Worm (Caenorhabditis elegans) whole organism, mixed stage, embryonic: ENCODE results near the gene lido-9.
A peak's percentile ranks its signal among the peaks of the same experiment; 100 is the strongest.

Source experiments
- M03D4.4 ChIP-seq: sonication (generic microtip); optimal IDR thresholded peaks from 2 replicates; lab custom pipeline; 2017; ENCODE audit warnings: mild to moderate bottlenecking, missing genetic modification characterization, missing compliant biosample characterization
- bed-3 ChIP-seq: fragments of 200-800 bp; sonication (Bioruptor generic); optimal IDR thresholded peaks from 3 replicates; lab custom pipeline; 2018; ENCODE audit warnings: mild to moderate bottlenecking, missing genetic modification characterization, moderate library complexity, missing compliant biosample characterization
- blmp-1 ChIP-seq: fragments of 150-350 bp; optimal IDR thresholded peaks from 2 replicates; lab custom pipeline; 2014; ENCODE audit warnings: missing biosample characterization, missing genetic modification characterization
- ceh-39 ChIP-seq: fragments of 150-350 bp; optimal IDR thresholded peaks from 2 replicates; lab custom pipeline; 2014; ENCODE audit warnings: missing biosample characterization, missing genetic modification characterization
- ceh-43 ChIP-seq: fragments of 200-800 bp; sonication (Bioruptor generic); optimal IDR thresholded peaks from 2 replicates; lab custom pipeline; 2018; ENCODE audit warnings: mild to moderate bottlenecking, missing genetic modification characterization, moderate library complexity, missing compliant biosample characterization
- ces-1 ChIP-seq: fragments of 150-350 bp; optimal IDR thresholded peaks from 2 replicates; lab custom pipeline; 2014; ENCODE audit warnings: missing biosample characterization, missing genetic modification reagents, missing genetic modification characterization
- cnd-1 ChIP-seq: fragments of 200-800 bp; sonication (Bioruptor generic); optimal IDR thresholded peaks from 2 replicates; lab custom pipeline; 2018; ENCODE audit warnings: mild to moderate bottlenecking, missing genetic modification characterization, missing compliant biosample characterization
- drap-1 ChIP-seq: fragments of 200-800 bp; sonication (Bioruptor generic); optimal IDR thresholded peaks from 3 replicates; lab custom pipeline; 2018; ENCODE audit warnings: mild to moderate bottlenecking, missing genetic modification characterization, missing compliant biosample characterization
- elt-1 ChIP-seq: sonication (generic microtip); optimal IDR thresholded peaks from 2 replicates; lab custom pipeline; 2017; ENCODE audit warnings: missing genetic modification characterization, mild to moderate bottlenecking, missing compliant biosample characterization, antibody characterized with exemption, moderate library complexity, borderline replicate concordance; ENCODE audit not compliant: insufficient read depth
- elt-3 ChIP-seq: fragments of 150-350 bp; optimal IDR thresholded peaks from 2 replicates; lab custom pipeline; 2014; ENCODE audit warnings: missing biosample characterization, missing genetic modification characterization
- flh-1 ChIP-seq: fragments of 200-800 bp; sonication (Bioruptor generic); optimal IDR thresholded peaks from 2 replicates; lab custom pipeline; 2018; ENCODE audit warnings: mild to moderate bottlenecking, missing genetic modification characterization, moderate library complexity, missing compliant biosample characterization
- ham-2 ChIP-seq: fragments of 200-800 bp; sonication (Bioruptor generic); optimal IDR thresholded peaks from 2 replicates; lab custom pipeline; 2018; ENCODE audit warnings: mild to moderate bottlenecking, missing genetic modification characterization, missing compliant biosample characterization
- hlh-1 ChIP-seq: fragments of 150-350 bp; optimal IDR thresholded peaks from 2 replicates; lab custom pipeline; 2014; ENCODE audit warnings: missing biosample characterization, missing genetic modification reagents, missing genetic modification characterization
- lin-32 ChIP-seq: fragments of 200-800 bp; sonication (Bioruptor generic); optimal IDR thresholded peaks from 2 replicates; lab custom pipeline; 2018; ENCODE audit warnings: mild to moderate bottlenecking, missing genetic modification characterization, missing compliant biosample characterization
- lsy-2 ChIP-seq: fragments of 150-350 bp; optimal IDR thresholded peaks from 2 replicates; lab custom pipeline; 2014; ENCODE audit warnings: missing biosample characterization, missing genetic modification characterization
- mab-5 ChIP-seq: fragments of 150-350 bp; optimal IDR thresholded peaks from 2 replicates; lab custom pipeline; 2014; ENCODE audit warnings: missing biosample characterization, missing genetic modification characterization
- mep-1 ChIP-seq: fragments of 150-350 bp; optimal IDR thresholded peaks from 2 replicates; lab custom pipeline; 2017; ENCODE audit warnings: missing biosample characterization, missing genetic modification reagents, missing genetic modification characterization, inconsistent platforms
- nhr-12 ChIP-seq: fragments of 150-350 bp; optimal IDR thresholded peaks from 2 replicates; lab custom pipeline; 2014; ENCODE audit warnings: missing biosample characterization, missing genetic modification characterization
- nhr-237 ChIP-seq: fragments of 150-350 bp; optimal IDR thresholded peaks from 2 replicates; lab custom pipeline; 2014; ENCODE audit warnings: missing biosample characterization, missing genetic modification characterization
- nhr-28 ChIP-seq: fragments of 150-350 bp; optimal IDR thresholded peaks from 2 replicates; lab custom pipeline; 2014; ENCODE audit warnings: missing biosample characterization, missing genetic modification characterization
- nhr-76 ChIP-seq: sonication (generic microtip); optimal IDR thresholded peaks from 2 replicates; lab custom pipeline; 2017; ENCODE audit warnings: missing biosample characterization, missing genetic modification characterization
- sem-2 ChIP-seq: fragments of 200-800 bp; sonication (Bioruptor generic); optimal IDR thresholded peaks from 2 replicates; lab custom pipeline; 2018; ENCODE audit warnings: mild to moderate bottlenecking, missing genetic modification characterization, missing compliant biosample characterization
- snpc-4 ChIP-seq: fragments of 150-350 bp; optimal IDR thresholded peaks from 2 replicates; lab custom pipeline; 2014; ENCODE audit warnings: missing biosample characterization, missing genetic modification characterization
- sptf-1 ChIP-seq: sonication (generic microtip); optimal IDR thresholded peaks from 2 replicates; lab custom pipeline; 2017; ENCODE audit warnings: mild to moderate bottlenecking, missing genetic modification characterization, moderate library complexity, missing compliant biosample characterization
- unc-120 ChIP-seq: sonication (generic microtip); optimal IDR thresholded peaks from 2 replicates; lab custom pipeline; 2017; ENCODE audit warnings: missing genetic modification characterization, missing compliant biosample characterization; ENCODE audit not compliant: poor library complexity, severe bottlenecking
- unc-39 ChIP-seq: fragments of 150-350 bp; optimal IDR thresholded peaks from 2 replicates; lab custom pipeline; 2014; ENCODE audit warnings: missing biosample characterization, missing genetic modification characterization
- unc-62 ChIP-seq: fragments of 150-350 bp; optimal IDR thresholded peaks from 2 replicates; lab custom pipeline; 2014; ENCODE audit warnings: missing biosample characterization, missing genetic modification reagents, missing genetic modification characterization
- zip-8 ChIP-seq: fragments of 150-350 bp; optimal IDR thresholded peaks from 2 replicates; lab custom pipeline; 2014; ENCODE audit warnings: missing biosample characterization, missing genetic modification characterization

The lido-9 gene

ce11 chrII:2962531-2963164 lies 37.9 kb upstream of the lido-9 start:
- TF ChIP-seq sptf-1, result no peak
- TF ChIP-seq zip-8, result peak; percentile 77
- no peak for TF ChIP-seq hlh-1 (tag; lab: Kevin White, UChicago)
- no peak for TF ChIP-seq M03D4.4 (tag; lab: Kevin White, UChicago)
- TF ChIP-seq lsy-2 (tag; lab: Kevin White, UChicago), result no peak
- no peak for TF ChIP-seq snpc-4 (tag; lab: Kevin White, UChicago)
- TF ChIP-seq blmp-1, result no peak
- TF ChIP-seq lin-32 (GFP tag; lab: Kevin White, UChicago), result no peak
- TF ChIP-seq, all 35 proteins: peak for 1

- TF ChIP-seq unc-120 (tag; lab: Kevin White, UChicago) (no peak), unc-62 (no peak), flh-1 (GFP tag; lab: Kevin White, UChicago) (no peak), ham-2 (GFP tag; lab: Kevin White, UChicago) (no peak), hlh-1 (tag; lab: Kevin White, UChicago) (no peak), sem-2 (no peak), nhr-28 (tag; lab: Kevin White, UChicago) (no peak), M03D4.4 (tag; lab: Kevin White, UChicago) (no peak)
Measured at ce11 chrII:2963619-2964018, 36.9 kb upstream of the lido-9 start.

ce11 chrII:2965215-2965998 lies 35.2 kb upstream of the lido-9 start:
- TF ChIP-seq nhr-76 (tag; lab: Kevin White, UChicago), result no peak
- TF ChIP-seq M03D4.4 (tag; lab: Kevin White, UChicago), result no peak
- TF ChIP-seq sem-2, result no peak
- no peak for TF ChIP-seq ceh-39 (tag; lab: Kevin White, UChicago)
- TF ChIP-seq snpc-4 (tag; lab: Kevin White, UChicago), result no peak
- TF ChIP-seq drap-1 (GFP tag; lab: Kevin White, UChicago), result no peak
- TF ChIP-seq ces-1 (GFP tag; lab: Kevin White, UChicago), result no peak
- no peak for TF ChIP-seq lsy-2 (tag; lab: Kevin White, UChicago)
- no peak for TF ChIP-seq unc-39 (tag; lab: Kevin White, UChicago)
- no peak for TF ChIP-seq blmp-1
- no peak for TF ChIP-seq zip-8
- no peak for TF ChIP-seq elt-3 (tag; lab: Kevin White, UChicago)
- TF ChIP-seq mep-1, result no peak
- TF ChIP-seq ceh-43, result no peak
- no peak for TF ChIP-seq mab-5
- TF ChIP-seq ham-2 (GFP tag; lab: Kevin White, UChicago), result no peak
- TF ChIP-seq hlh-1 (tag; lab: Kevin White, UChicago), result no peak
- no peak for TF ChIP-seq unc-62

- TF ChIP-seq nhr-28 (tag; lab: Kevin White, UChicago) (no peak), cnd-1 (tag; lab: Kevin White, UChicago) (no peak), nhr-237 (tag; lab: Kevin White, UChicago) (no peak)
Measured at ce11 chrII:2966350-2966749, 34.2 kb upstream of the lido-9 start.

- TF ChIP-seq ces-1 (GFP tag; lab: Kevin White, UChicago) (no peak), lsy-2 (tag; lab: Kevin White, UChicago) (no peak), blmp-1 (no peak), bed-3 (GFP tag; lab: Kevin White, UChicago) (no peak), ceh-39 (tag; lab: Kevin White, UChicago) (no peak), ceh-43 (no peak), sptf-1 (no peak), drap-1 (GFP tag; lab: Kevin White, UChicago) (no peak), mep-1 (no peak), nhr-237 (tag; lab: Kevin White, UChicago) (no peak), elt-1 (tag; lab: Kevin White, UChicago) (no peak), nhr-12 (tag; lab: Kevin White, UChicago) (no peak), mab-5 (no peak)
Measured at ce11 chrII:2967064-2967463, 33.5 kb upstream of the lido-9 start.
